Worm (Caenorhabditis elegans): ENCODE measurements around the gene E01G4.5.
A peak's percentile ranks its signal among the peaks of the same experiment; 100 is the strongest.

E01G4.5 gene

DNA sequence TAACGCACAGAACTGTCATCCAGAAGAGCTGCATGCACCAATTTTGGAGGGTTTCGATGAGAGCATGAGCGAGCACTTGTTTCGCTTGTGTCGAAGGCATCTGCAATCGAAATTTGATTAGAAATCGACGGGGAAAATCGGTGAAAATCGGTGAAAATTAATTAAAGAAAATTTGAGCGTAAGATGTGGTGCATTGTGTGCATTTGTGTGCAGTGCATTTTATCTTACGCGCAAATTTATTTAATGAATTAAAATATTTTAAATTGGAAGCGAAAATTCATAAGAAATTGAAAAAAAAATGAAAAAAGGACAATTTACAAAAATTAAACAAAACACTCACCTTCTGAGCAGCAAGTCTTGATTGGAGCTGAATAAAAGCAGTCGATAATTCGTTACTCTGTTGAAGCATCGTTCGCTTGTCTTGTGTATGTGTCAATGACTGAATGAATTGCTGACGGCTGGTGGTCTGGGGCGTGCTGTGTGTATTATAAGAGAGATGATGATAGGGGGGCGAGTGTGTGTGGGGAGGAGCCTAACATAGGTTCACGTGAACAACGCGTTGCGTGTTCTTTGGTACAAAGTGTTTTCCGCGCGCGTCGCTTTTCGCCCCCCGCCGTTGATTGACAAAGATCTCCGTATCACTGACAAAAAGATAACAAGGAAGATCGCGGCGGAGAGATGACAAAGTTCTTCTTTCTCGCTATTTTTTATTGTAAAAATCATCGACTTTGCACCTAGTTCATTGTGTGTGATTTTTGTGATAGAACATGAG lies 10.4 kb upstream of the E01G4.5 start (continued):
- TF ChIP-seq rbr-2 (tag; optimal IDR thresholded peaks at IDR 0.05) (peak; percentile 37), F10B5.3 (tag; optimal IDR thresholded peaks at IDR 0.05) (no peak), vab-7 (GFP tag; IDR thresholded peaks at IDR 0.05) (no peak), hif-1 (tag; optimal IDR thresholded peaks at IDR 0.05) (peak; percentile 57 to 93), daf-12 (tag; optimal IDR thresholded peaks at IDR 0.05) (no peak), attf-4 (tag; optimal IDR thresholded peaks at IDR 0.05) (no peak), nhr-41 (GFP tag; IDR thresholded peaks at IDR 0.05) (no peak), gei-8 (GFP tag; optimal IDR thresholded peaks at IDR 0.05) (peak; percentile 89), F26F4.8 (GFP tag; conservative IDR thresholded peaks at IDR 0.05) (no peak), F37D6.2 (tag; optimal IDR thresholded peaks at IDR 0.05) (no peak), arid-1 (GFP tag; conservative IDR thresholded peaks at IDR 0.05) (0 out of 2 replicates have a peak, but pooled peaks have one; percentile 35), lin-29 (GFP tag; IDR thresholded peaks at IDR 0.05) (no peak), nhr-111 (GFP tag; optimal IDR thresholded peaks at IDR 0.05) (no peak), nhr-237 (tag; optimal IDR thresholded peaks at IDR 0.05) (no peak), unc-130 (GFP tag; optimal IDR thresholded peaks at IDR 0.05) (no peak), ceh-62 (tag; optimal IDR thresholded peaks at IDR 0.05) (no peak), madf-5 (GFP tag; IDR thresholded peaks at IDR 0.05) (0 out of 4 replicates have a peak, but pooled peaks have one; percentile 15 to 22), fkh-10 (GFP tag; optimal IDR thresholded peaks at IDR 0.05) (no peak), lir-3 (tag; optimal IDR thresholded peaks at IDR 0.05) (no peak)

DNA sequence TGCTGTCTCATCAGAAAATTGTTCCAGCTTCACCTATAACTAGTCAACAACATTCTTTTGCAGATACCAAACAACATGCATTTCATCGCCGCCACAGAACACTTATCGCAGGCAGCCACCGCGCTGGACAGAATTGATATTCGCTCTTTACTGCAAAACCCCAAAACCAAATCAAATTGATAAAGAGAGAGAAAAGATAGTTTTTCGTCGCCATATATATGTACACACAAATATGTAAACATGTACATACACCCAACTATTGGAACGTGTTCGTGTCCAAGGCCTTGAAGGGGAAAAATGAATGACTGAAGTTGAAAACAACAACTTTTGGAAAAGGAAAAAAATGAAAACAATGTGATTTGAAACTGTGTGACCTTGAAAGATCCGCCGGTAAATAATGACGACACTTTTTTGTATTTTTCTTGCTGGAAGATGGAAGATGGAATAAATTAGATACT lies 6.8 kb upstream of the E01G4.5 start:
- TF ChIP-seq cey-2 (tag; optimal IDR thresholded peaks at IDR 0.05; ENCODE audit: borderline replicate concordance, insufficient read depth) (no peak), daf-16 (GFP tag; optimal IDR thresholded peaks at IDR 0.05) (no peak), daf-16 (tag; optimal IDR thresholded peaks at IDR 0.05) (peak; percentile 100), dmd-8 (GFP tag; IDR thresholded peaks at IDR 0.05) (no peak), nhr-6 (tag; optimal IDR thresholded peaks at IDR 0.05) (peak; percentile 55), hlh-11 (tag; optimal IDR thresholded peaks at IDR 0.05) (peak; percentile 87), spr-1 (tag; optimal IDR thresholded peaks at IDR 0.05) (no peak), mxl-2 (GFP tag; conservative IDR thresholded peaks at IDR 0.05) (0 out of 2 replicates have a peak, but pooled peaks have one; percentile 43), F37D6.2 (tag; optimal IDR thresholded peaks at IDR 0.05) (no peak), mep-1 (tag; optimal IDR thresholded peaks at IDR 0.05) (peak; percentile 41), jun-1 (tag; optimal IDR thresholded peaks at IDR 0.05) (no peak), nhr-25 (tag; optimal IDR thresholded peaks at IDR 0.05; ENCODE audit: borderline replicate concordance, insufficient read depth) (no peak), zfp-2 (tag; optimal IDR thresholded peaks at IDR 0.05) (no peak), sdz-12 (GFP tag; optimal IDR thresholded peaks at IDR 0.05) (no peak), mes-2 (tag; optimal IDR thresholded peaks at IDR 0.05; ENCODE audit: poor library complexity, severe bottlenecking) (no peak), madf-5 (GFP tag; IDR thresholded peaks at IDR 0.05) (no peak), php-3 (GFP tag; IDR thresholded peaks at IDR 0.05) (peak; percentile 62; the same call in 1 of the 2 replicates), nhr-48 (tag; optimal IDR thresholded peaks at IDR 0.05) (peak; percentile 64), fkh-10 (GFP tag; optimal IDR thresholded peaks at IDR 0.05) (no peak), nhr-102 (tag; optimal IDR thresholded peaks at IDR 0.05) (peak; percentile 69), unc-62 (GFP tag; optimal IDR thresholded peaks at IDR 0.05 in 1 of 2) (peak in 1 of 2 experiments; percentile 71), unc-62 (tag; optimal IDR thresholded peaks at IDR 0.05) (no peak), F49E8.2 (tag; optimal IDR thresholded peaks at IDR 0.05; ENCODE audit: borderline replicate concordance) (no peak), egl-27 (tag; optimal IDR thresholded peaks at IDR 0.05) (no peak), dmd-9 (GFP tag; IDR thresholded peaks at IDR 0.05) (no peak), mdl-1 (tag; optimal IDR thresholded peaks at IDR 0.05) (peak in 1 of 2 experiments; percentile 56), hif-1 (tag; optimal IDR thresholded peaks at IDR 0.05) (peak in 1 of 2 experiments; percentile 60), mxl-3 (GFP tag; optimal IDR thresholded peaks at IDR 0.05) (peak; percentile 27), set-16 (GFP tag; IDR thresholded peaks at IDR 0.05) (no peak), saeg-2 (GFP tag; IDR thresholded peaks at IDR 0.05) (no peak), pha-4 (GFP tag; IDR thresholded peaks at IDR 0.05) (no peak), pha-4 (tag; optimal IDR thresholded peaks at IDR 0.05) (peak; percentile 26), R02D3.7 (tag; optimal IDR thresholded peaks at IDR 0.05) (no peak)
